Worm (Caenorhabditis elegans) whole organism, early embryonic: ENCODE measurements around the gene B0495.7.

ENCODE experiments used
- B0310.2 ChIP-seq: sonication (generic microtip); optimal IDR thresholded peaks from 2 replicates; lab custom pipeline; 2016; ENCODE audit warnings: mild to moderate bottlenecking, missing genetic modification characterization, missing compliant biosample characterization
- F13C5.2 ChIP-seq: sonication (generic microtip); optimal IDR thresholded peaks from 2 replicates; lab custom pipeline; 2017; ENCODE audit warnings: mild to moderate bottlenecking, missing genetic modification characterization, inconsistent platforms, missing compliant biosample characterization
- aly-1 ChIP-seq: sonication (generic microtip); optimal IDR thresholded peaks from 2 replicates; lab custom pipeline; 2016; ENCODE audit warnings: missing genetic modification characterization, missing compliant biosample characterization
- ama-1 ChIP-seq: fragments of 150-350 bp; optimal IDR thresholded peaks from 2 replicates; lab custom pipeline; 2014
- ceh-13 ChIP-seq: fragments of 200-800 bp; sonication (Bioruptor generic); optimal IDR thresholded peaks from 2 replicates; lab custom pipeline; 2018; ENCODE audit warnings: mild to moderate bottlenecking, missing genetic modification characterization, missing compliant biosample characterization
- ceh-36 ChIP-seq: sonication (generic microtip); optimal IDR thresholded peaks from 2 replicates; lab custom pipeline; 2016; ENCODE audit warnings: missing genetic modification characterization, inconsistent platforms, missing compliant biosample characterization
- ets-7 ChIP-seq: sonication (generic microtip); optimal IDR thresholded peaks from 2 replicates; lab custom pipeline; 2016; ENCODE audit warnings: missing genotype, missing genetic modification characterization, missing compliant biosample characterization
- flt-1 ChIP-seq: fragments of 200-800 bp; sonication (Bioruptor generic); IDR thresholded peaks from 2 replicates; pipeline ENCODE4 v1.3.6; 2022; ENCODE audit warnings: missing genetic modification characterization, missing compliant biosample characterization
- hmbx-1 ChIP-seq: sonication (generic microtip); optimal IDR thresholded peaks from 2 replicates; lab custom pipeline; 2016; ENCODE audit warnings: mild to moderate bottlenecking, missing genetic modification characterization, missing compliant biosample characterization
- hmg-4 ChIP-seq: fragments of 200-800 bp; sonication (Bioruptor generic); optimal IDR thresholded peaks from 2 replicates; lab custom pipeline; 2018; ENCODE audit warnings: mild to moderate bottlenecking, missing genetic modification characterization, missing compliant biosample characterization
- hnd-1 ChIP-seq: sonication (generic microtip); optimal IDR thresholded peaks from 2 replicates; lab custom pipeline; 2016; ENCODE audit warnings: missing genetic modification characterization, missing compliant biosample characterization
- pes-1 ChIP-seq: fragments of 200-800 bp; sonication (Bioruptor generic); IDR thresholded peaks from 2 replicates; pipeline ENCODE4 v1.3.6; 2022; ENCODE audit warnings: missing genetic modification reagents, missing genetic modification characterization, missing compliant biosample characterization
- scrt-1 ChIP-seq: fragments of 200-800 bp; sonication (Bioruptor generic); IDR thresholded peaks from 2 replicates; pipeline ENCODE4 v1.3.6; 2022; ENCODE audit warnings: missing genetic modification characterization, missing compliant biosample characterization
- sea-1 ChIP-seq: fragments of 200-800 bp; sonication (Bioruptor generic); conservative IDR thresholded peaks from 2 replicates; pipeline ENCODE4 v1.3.6; 2022; ENCODE audit warnings: missing genetic modification characterization, missing compliant biosample characterization
- tbx-11 ChIP-seq: fragments of 200-800 bp; sonication (Bioruptor generic); IDR thresholded peaks from 2 replicates; pipeline ENCODE4 v1.3.6; 2022; ENCODE audit warnings: missing genetic modification characterization, missing compliant biosample characterization
- tbx-37 ChIP-seq: fragments of 200-800 bp; sonication (Bioruptor generic); conservative IDR thresholded peaks from 2 replicates; pipeline ENCODE4 v1.3.6; 2022; ENCODE audit warnings: missing genetic modification reagents, missing genetic modification characterization, missing compliant biosample characterization
- tra-4 ChIP-seq: sonication (generic microtip); optimal IDR thresholded peaks from 2 replicates; lab custom pipeline; 2017; ENCODE audit warnings: missing genetic modification characterization, missing compliant biosample characterization

The B0495.7 gene

ce11 chrII:7705152-7705551 lies at the start of gene B0495.7:
TSS of gene B0495.7 (minus strand) at chrII:7705233.
- no peak for TF ChIP-seq ets-7
- no peak for TF ChIP-seq hnd-1 (tag; lab: Kevin White, UChicago)
- TF ChIP-seq ama-1 (lab: Kevin White, UChicago): no peak
- TF ChIP-seq tbx-11 (GFP tag; lab: Robert Waterston, UW): no peak

- no peak for TF ChIP-seq scrt-1 (GFP tag; lab: Robert Waterston, UW)
- no peak for TF ChIP-seq hmbx-1
- no peak for TF ChIP-seq sea-1 (GFP tag; lab: Robert Waterston, UW)
Measured at ce11 chrII:7753500-7753899, 48.5 kb upstream of the B0495.7 start, which contains the start of gene trx-1. TSS of gene trx-1 (minus strand) at chrII:7753600.

- TF ChIP-seq tra-4 (tag; lab: Kevin White, UChicago) (no peak), ets-7 (no peak), scrt-1 (GFP tag; lab: Robert Waterston, UW) (no peak), F13C5.2 (tag; lab: Kevin White, UChicago) (no peak), ceh-36 (tag; lab: Kevin White, UChicago) (no peak), pes-1 (GFP tag; lab: Robert Waterston, UW) (no peak), ceh-13 (GFP tag; lab: Kevin White, UChicago) (no peak)
Measured at ce11 chrII:7736725-7737124, 31.7 kb upstream of the B0495.7 start.

ce11 chrII:7724603-7725002 lies 19.6 kb upstream of the B0495.7 start, which contains the start of gene cpna-2:
TSS of gene cpna-2 (plus strand) at chrII:7724903.
- no peak for TF ChIP-seq aly-1 (tag; lab: Kevin White, UChicago)
- no peak for TF ChIP-seq sea-1 (GFP tag; lab: Robert Waterston, UW)
- TF ChIP-seq ceh-13 (GFP tag; lab: Kevin White, UChicago): no peak
- no peak for TF ChIP-seq hmg-4 (GFP tag; lab: Kevin White, UChicago)
- no peak for TF ChIP-seq hmbx-1
- TF ChIP-seq B0310.2 (tag; lab: Kevin White, UChicago): no peak
- no peak for TF ChIP-seq flt-1
- TF ChIP-seq ceh-36 (tag; lab: Kevin White, UChicago): no peak
- no peak for TF ChIP-seq ets-7
- TF ChIP-seq hnd-1 (tag; lab: Kevin White, UChicago): no peak
- TF ChIP-seq F13C5.2 (tag; lab: Kevin White, UChicago): no peak

- TF ChIP-seq hmbx-1 (no peak), B0310.2 (tag; lab: Kevin White, UChicago) (no peak), tbx-11 (GFP tag; lab: Robert Waterston, UW) (no peak), ceh-36 (tag; lab: Kevin White, UChicago) (no peak), F13C5.2 (tag; lab: Kevin White, UChicago) (no peak), hnd-1 (tag; lab: Kevin White, UChicago) (no peak), sea-1 (GFP tag; lab: Robert Waterston, UW) (no peak), pes-1 (GFP tag; lab: Robert Waterston, UW) (no peak), ceh-13 (GFP tag; lab: Kevin White, UChicago) (no peak), ama-1 (lab: Kevin White, UChicago) (no peak), scrt-1 (GFP tag; lab: Robert Waterston, UW) (no peak), hmg-4 (GFP tag; lab: Kevin White, UChicago) (no peak), tbx-37 (GFP tag; lab: Robert Waterston, UW) (no peak), tra-4 (tag; lab: Kevin White, UChicago) (no peak), flt-1 (no peak), aly-1 (tag; lab: Kevin White, UChicago) (no peak), ets-7 (no peak)
Measured at ce11 chrII:7722784-7723183, 17.8 kb upstream of the B0495.7 start.

- TF ChIP-seq ceh-13 (GFP tag; lab: Kevin White, UChicago) (no peak), tbx-37 (GFP tag; lab: Robert Waterston, UW) (no peak), hmbx-1 (no peak), aly-1 (tag; lab: Kevin White, UChicago) (no peak)
Measured at ce11 chrII:7720479-7720878, 15.4 kb upstream of the B0495.7 start.

- TF ChIP-seq hmg-4 (GFP tag; lab: Kevin White, UChicago) (no peak), tbx-37 (GFP tag; lab: Robert Waterston, UW) (no peak), sea-1 (GFP tag; lab: Robert Waterston, UW) (no peak), ama-1 (lab: Kevin White, UChicago) (no peak), scrt-1 (GFP tag; lab: Robert Waterston, UW) (no peak), ceh-36 (tag; lab: Kevin White, UChicago) (no peak), tra-4 (tag; lab: Kevin White, UChicago) (no peak), flt-1 (no peak), pes-1 (GFP tag; lab: Robert Waterston, UW) (no peak), ets-7 (no peak), ceh-13 (GFP tag; lab: Kevin White, UChicago) (no peak), hmbx-1 (no peak), hnd-1 (tag; lab: Kevin White, UChicago) (no peak), F13C5.2 (tag; lab: Kevin White, UChicago) (no peak), aly-1 (tag; lab: Kevin White, UChicago) (no peak), tbx-11 (GFP tag; lab: Robert Waterston, UW) (no peak), B0310.2 (tag; lab: Kevin White, UChicago) (no peak)
Measured at ce11 chrII:7719039-7719438, 14.0 kb upstream of the B0495.7 start.

ce11 chrII:7718491-7718890 lies 13.5 kb upstream of the B0495.7 start, which contains the start of gene cpna-5:
TSS of gene cpna-5 (minus strand) at chrII:7718591.
- no peak for TF ChIP-seq sea-1 (GFP tag; lab: Robert Waterston, UW)
- no peak for TF ChIP-seq hnd-1 (tag; lab: Kevin White, UChicago)
- TF ChIP-seq ets-7: no peak
- TF ChIP-seq flt-1: no peak
- TF ChIP-seq B0310.2 (tag; lab: Kevin White, UChicago): no peak
- no peak for TF ChIP-seq hmg-4 (GFP tag; lab: Kevin White, UChicago)
- TF ChIP-seq ama-1 (lab: Kevin White, UChicago): no peak
- no peak for TF ChIP-seq scrt-1 (GFP tag; lab: Robert Waterston, UW)
- no peak for TF ChIP-seq pes-1 (GFP tag; lab: Robert Waterston, UW)
- TF ChIP-seq aly-1 (tag; lab: Kevin White, UChicago): no peak
- TF ChIP-seq tbx-11 (GFP tag; lab: Robert Waterston, UW): no peak
- no peak for TF ChIP-seq tbx-37 (GFP tag; lab: Robert Waterston, UW)
- no peak for TF ChIP-seq F13C5.2 (tag; lab: Kevin White, UChicago)
- no peak for TF ChIP-seq hmbx-1
- no peak for TF ChIP-seq ceh-36 (tag; lab: Kevin White, UChicago)
- TF ChIP-seq ceh-13 (GFP tag; lab: Kevin White, UChicago): no peak
- TF ChIP-seq tra-4 (tag; lab: Kevin White, UChicago): no peak
